Fruit fly (Drosophila melanogaster) whole organism, embryonic: Measurements from ENCODE around the gene RpS15Aa.

Source experiments
- ATbp ChIP-seq: fragments of 200-800 bp; sonication (Bioruptor generic); optimal IDR thresholded peaks from 2 replicates; lab custom pipeline; 2017; ENCODE audit warnings: missing biosample characterization, mild to moderate bottlenecking, missing genetic modification characterization, missing genetic modification reagents
- Awh ChIP-seq: fragments of 200-800 bp; sonication (Bioruptor generic); IDR thresholded peaks from 2 replicates; pipeline ENCODE4, ENCODE4 v1.3.6; 2022; ENCODE audit warnings: missing biosample characterization, missing genetic modification characterization
- Bgb ChIP-seq: fragments of 200-800 bp; sonication (Bioruptor generic); IDR thresholded peaks from 2 replicates; pipeline ENCODE4 v1.3.6; 2022; ENCODE audit warnings: missing biosample characterization, missing genetic modification characterization; ENCODE audit not compliant: partially characterized antibody
- Blimp-1 ChIP-seq: fragments of 200-800 bp; sonication (Bioruptor generic); optimal IDR thresholded peaks from 3 replicates; lab custom pipeline; 2018; ENCODE audit warnings: missing biosample characterization, missing genetic modification characterization, mild to moderate bottlenecking, moderate library complexity, missing genetic modification reagents
- CG10543 ChIP-seq: fragments of 200-800 bp; sonication (Bioruptor generic); optimal IDR thresholded peaks from 3 replicates; lab custom pipeline; 2017; ENCODE audit warnings: missing biosample characterization, mild to moderate bottlenecking, missing genetic modification characterization, moderate library complexity
- CG14860 ChIP-seq: fragments of 200-800 bp; sonication (Bioruptor generic); IDR thresholded peaks from 3 replicates; pipeline ENCODE4 v1.3.6; 2022; ENCODE audit warnings: missing biosample characterization, missing genetic modification characterization; ENCODE audit not compliant: partially characterized antibody
- CG16863 ChIP-seq: fragments of 200-800 bp; sonication (Bioruptor generic); optimal IDR thresholded peaks from 3 replicates; lab custom pipeline; 2016; ENCODE audit warnings: missing biosample characterization, missing genetic modification characterization
- CG17385 ChIP-seq: fragments of 200-800 bp; sonication (Bioruptor generic); optimal IDR thresholded peaks from 3 replicates; lab custom pipeline; 2018; ENCODE audit warnings: missing biosample characterization, mild to moderate bottlenecking, missing genetic modification characterization
- CG17568 ChIP-seq: fragments of 200-800 bp; sonication (Bioruptor generic); optimal IDR thresholded peaks from 2 replicates; lab custom pipeline; 2018; ENCODE audit warnings: missing biosample characterization, mild to moderate bottlenecking, missing genetic modification characterization, moderate library complexity
- CG31224 ChIP-seq: fragments of 200-800 bp; sonication (Bioruptor generic); IDR thresholded peaks from 2 replicates; pipeline ENCODE4 v1.3.6; 2022; ENCODE audit warnings: missing biosample characterization, missing genetic modification characterization
- CG32532 ChIP-seq: fragments of 200-800 bp; sonication (Bioruptor generic); IDR thresholded peaks from 2 replicates; pipeline ENCODE4 v1.3.6; 2022; ENCODE audit warnings: missing biosample characterization, missing genetic modification characterization
- CG3847 ChIP-seq: fragments of 200-800 bp; sonication (Bioruptor generic); IDR thresholded peaks from 2 replicates; pipeline ENCODE4 v1.3.6; 2022; ENCODE audit warnings: missing biosample characterization, missing genetic modification characterization
- CG42726 ChIP-seq: fragments of 200-800 bp; sonication (Bioruptor generic); IDR thresholded peaks from 2 replicates; pipeline ENCODE4 v1.3.6; 2022; ENCODE audit warnings: missing biosample characterization, missing genetic modification characterization; ENCODE audit not compliant: partially characterized antibody
- CG43689 ChIP-seq: fragments of 200-800 bp; sonication (Bioruptor generic); IDR thresholded peaks from 2 replicates; pipeline ENCODE4 v1.3.6; 2022; ENCODE audit warnings: missing biosample characterization, missing genetic modification characterization
- CG6765 ChIP-seq: fragments of 200-800 bp; sonication (Bioruptor generic); optimal IDR thresholded peaks from 3 replicates; lab custom pipeline; 2017; ENCODE audit warnings: missing biosample characterization, mild to moderate bottlenecking, missing genetic modification characterization
- CG7357 ChIP-seq: fragments of 200-800 bp; sonication (Bioruptor generic); IDR thresholded peaks from 3 replicates; pipeline ENCODE4 v1.3.6; 2022; ENCODE audit warnings: missing biosample characterization, missing genetic modification characterization
- CG8478 ChIP-seq: fragments of >200 bp; optimal IDR thresholded peaks from 2 replicates; lab custom pipeline; 2018
- CHES-1-like ChIP-seq: fragments of 200-800 bp; sonication (Bioruptor generic); optimal IDR thresholded peaks from 2 replicates; lab custom pipeline; 2016; ENCODE audit warnings: missing biosample characterization, missing genetic modification characterization
- Chrac-16 ChIP-seq: fragments of 200-800 bp; sonication (Bioruptor generic); optimal IDR thresholded peaks from 3 replicates; lab custom pipeline; 2016; ENCODE audit warnings: missing biosample characterization, missing genetic modification characterization
- D ChIP-seq, 2 experiments: fragments of 200-800 bp in 1 of 2; fragments of >200 bp in 1 of 2; sonication (Bioruptor generic) in 1 of 2; optimal IDR thresholded peaks; 2 replicates in 1 of 2; 3 replicates in 1 of 2; lab custom pipeline; 2017; ENCODE audit warnings: mild to moderate bottlenecking in 1 of 2, missing biosample characterization in 1 of 2, missing genetic modification characterization in 1 of 2, missing genetic modification reagents in 1 of 2
- Doc2 ChIP-seq: fragments of 200-800 bp; sonication (Bioruptor generic); IDR thresholded peaks from 2 replicates; pipeline ENCODE4 v1.3.6; 2022; ENCODE audit warnings: missing biosample characterization, missing genetic modification characterization
- Dp ChIP-seq: fragments of 200-800 bp; sonication (Bioruptor generic); optimal IDR thresholded peaks from 2 replicates; lab custom pipeline; 2018; ENCODE audit warnings: missing biosample characterization, mild to moderate bottlenecking, missing genetic modification characterization, moderate library complexity
- Ets65A ChIP-seq: fragments of 200-800 bp; sonication (Bioruptor generic); peaks from one replicate; lab custom pipeline; 2016; ENCODE audit warnings: missing biosample characterization, missing genetic modification characterization
- HLHmδ ChIP-seq: fragments of 200-800 bp; sonication (Bioruptor generic); optimal IDR thresholded peaks from 2 replicates; lab custom pipeline; 2018; ENCODE audit warnings: missing biosample characterization, mild to moderate bottlenecking, missing genetic modification characterization, moderate library complexity
- Hr51 ChIP-seq, 2 experiments: fragments of 200-800 bp; sonication (Bioruptor generic); optimal IDR thresholded peaks; 2 replicates in 1 of 2; 3 replicates in 1 of 2; lab custom pipeline; 2016 to 2018; ENCODE audit warnings: missing biosample characterization in 2 of 2, missing genetic modification characterization in 2 of 2, mild to moderate bottlenecking in 1 of 2, moderate library complexity in 1 of 2
- Max ChIP-seq: fragments of 200-800 bp; sonication (Bioruptor generic); optimal IDR thresholded peaks from 2 replicates; lab custom pipeline; 2016; ENCODE audit warnings: missing biosample characterization, mild to moderate bottlenecking, missing genetic modification characterization
- Meics ChIP-seq: fragments of 200-800 bp; sonication (Bioruptor generic); optimal IDR thresholded peaks from 2 replicates; lab custom pipeline; 2017; ENCODE audit warnings: missing biosample characterization, mild to moderate bottlenecking, missing genetic modification characterization
- Myb ChIP-seq: fragments of 200-800 bp; sonication (Bioruptor generic); optimal IDR thresholded peaks from 2 replicates; lab custom pipeline; 2016; ENCODE audit warnings: missing biosample characterization, missing genetic modification characterization
- Side ChIP-seq: fragments of 200-800 bp; sonication (Bioruptor generic); optimal IDR thresholded peaks from 2 replicates; lab custom pipeline; 2016; ENCODE audit warnings: missing biosample characterization, missing genetic modification characterization
- Sin3A ChIP-seq: fragments of >200 bp; optimal IDR thresholded peaks from 2 replicates; lab custom pipeline; 2018
- Six4 ChIP-seq: fragments of 200-800 bp; sonication (Bioruptor generic); optimal IDR thresholded peaks from 2 replicates; lab custom pipeline; 2016; ENCODE audit warnings: missing biosample characterization, missing genetic modification characterization
- Xrp1 ChIP-seq: fragments of 200-800 bp; sonication (Bioruptor generic); IDR thresholded peaks from 2 replicates; pipeline ENCODE4 v1.3.6; 2022; ENCODE audit warnings: missing biosample characterization, missing genetic modification characterization
- bab2 ChIP-seq: fragments of 200-800 bp; sonication (Bioruptor generic); optimal IDR thresholded peaks from 2 replicates; lab custom pipeline; 2016; ENCODE audit warnings: missing biosample characterization, missing genetic modification characterization
- cato ChIP-seq: fragments of 200-800 bp; sonication (Bioruptor generic); optimal IDR thresholded peaks from 2 replicates; lab custom pipeline; 2016; ENCODE audit warnings: missing biosample characterization, missing genetic modification characterization, borderline replicate concordance
- croc ChIP-seq: fragments of 200-800 bp; sonication (Bioruptor generic); conservative IDR thresholded peaks from 3 replicates; pipeline ENCODE4 v1.3.6; 2022; ENCODE audit warnings: missing biosample characterization, missing genetic modification characterization
- gce ChIP-seq: fragments of 200-800 bp; sonication (Bioruptor generic); IDR thresholded peaks from 3 replicates; pipeline ENCODE4 v1.3.6; 2022; ENCODE audit warnings: missing biosample characterization, missing genetic modification characterization
- hth ChIP-seq: fragments of >200 bp; optimal IDR thresholded peaks from 2 replicates; lab custom pipeline; 2017; ENCODE audit warnings: inconsistent platforms
- ind ChIP-seq: fragments of 200-800 bp; sonication (Bioruptor generic); optimal IDR thresholded peaks from 3 replicates; lab custom pipeline; 2016; ENCODE audit warnings: missing biosample characterization, missing genetic modification characterization
- jumu ChIP-seq: fragments of 200-800 bp; sonication (Bioruptor generic); optimal IDR thresholded peaks from 3 replicates; lab custom pipeline; 2016; ENCODE audit warnings: missing biosample characterization, missing genetic modification characterization
- ken ChIP-seq: fragments of 200-800 bp; sonication (Bioruptor generic); IDR thresholded peaks from 3 replicates; pipeline ENCODE4 v1.3.6; 2022; ENCODE audit warnings: missing biosample characterization, missing genetic modification characterization
- lab ChIP-seq: fragments of 200-800 bp; sonication (Bioruptor generic); optimal IDR thresholded peaks from 3 replicates; lab custom pipeline; 2017; ENCODE audit warnings: missing biosample characterization, missing genetic modification characterization, mild to moderate bottlenecking, moderate library complexity, missing genetic modification reagents
- mam ChIP-seq: fragments of 200-800 bp; sonication (Bioruptor generic); optimal IDR thresholded peaks from 3 replicates; lab custom pipeline; 2016; ENCODE audit warnings: missing biosample characterization, missing genetic modification characterization
- pfk ChIP-seq: fragments of 200-800 bp; sonication (Bioruptor generic); optimal IDR thresholded peaks from 2 replicates; lab custom pipeline; 2018; ENCODE audit warnings: missing biosample characterization, mild to moderate bottlenecking, missing genetic modification characterization, moderate library complexity
- pita ChIP-seq: fragments of 200-800 bp; sonication (Bioruptor generic); optimal IDR thresholded peaks from 2 replicates; lab custom pipeline; 2017; ENCODE audit warnings: missing biosample characterization, mild to moderate bottlenecking, missing genetic modification characterization
- schlank ChIP-seq: fragments of 200-800 bp; sonication (Bioruptor generic); optimal IDR thresholded peaks from 2 replicates; lab custom pipeline; 2018; ENCODE audit warnings: missing biosample characterization, mild to moderate bottlenecking, missing genetic modification characterization
- shn ChIP-seq: fragments of 200-800 bp; sonication (Bioruptor generic); optimal IDR thresholded peaks from 3 replicates; lab custom pipeline; 2016; ENCODE audit warnings: missing biosample characterization, missing genetic modification characterization
- sisA ChIP-seq: fragments of 200-800 bp; sonication (Bioruptor generic); IDR thresholded peaks from 2 replicates; pipeline ENCODE4 v1.3.6; 2022; ENCODE audit warnings: missing biosample characterization, missing genetic modification characterization
- slou ChIP-seq: fragments of 200-800 bp; sonication (Bioruptor generic); optimal IDR thresholded peaks from 3 replicates; lab custom pipeline; 2016; ENCODE audit warnings: missing biosample characterization, missing genetic modification characterization
- stc ChIP-seq: fragments of 200-800 bp; sonication (Bioruptor generic); IDR thresholded peaks from 2 replicates; pipeline ENCODE4 v1.3.6; 2022; ENCODE audit warnings: missing biosample characterization, missing genetic modification characterization
- usp ChIP-seq: fragments of >200 bp; optimal IDR thresholded peaks from 2 replicates; lab custom pipeline; 2017; ENCODE audit warnings: missing biosample characterization, missing genetic modification characterization
- vfl ChIP-seq: fragments of 200-800 bp; sonication (Bioruptor generic); optimal IDR thresholded peaks from 2 replicates; lab custom pipeline; 2016; ENCODE audit warnings: missing biosample characterization, missing genetic modification characterization
- wdn ChIP-seq: fragments of 200-800 bp; sonication (Bioruptor generic); IDR thresholded peaks from 2 replicates; pipeline ENCODE4 v1.3.6; 2022; ENCODE audit warnings: missing biosample characterization, missing genetic modification characterization

Gene RpS15Aa

dm6 chrX:13332702-13333243 lies 4.7 kb downstream of the RpS15Aa start:
- no peak for TF ChIP-seq pita (GFP tag; lab: Kevin White, UChicago)
- TF ChIP-seq ken (GFP tag; lab: Robert Waterston, UW) = no peak
- no peak for TF ChIP-seq vfl (GFP tag; lab: Kevin White, UChicago)
- TF ChIP-seq Dp = no peak
- TF ChIP-seq bab2 (GFP tag; lab: Kevin White, UChicago) = peak; percentile 45
- no peak for TF ChIP-seq CG6765
- TF ChIP-seq Doc2 (GFP tag; lab: Robert Waterston, UW) = no peak
- no peak for TF ChIP-seq schlank
- TF ChIP-seq CG8478 (lab: Kevin White, UChicago) = no peak
- no peak for TF ChIP-seq CG31224 (GFP tag; lab: Robert Waterston, UW)
- TF ChIP-seq CG3847 (GFP tag; lab: Robert Waterston, UW) = no peak
- TF ChIP-seq slou (GFP tag; lab: Kevin White, UChicago) = no peak
- TF ChIP-seq CG32532 = peak; percentile 42; the same call in 1 of the 2 replicates
- no peak for TF ChIP-seq wdn (GFP tag; lab: Robert Waterston, UW)
- TF ChIP-seq Meics (GFP tag; lab: Kevin White, UChicago) = peak; percentile 57
- TF ChIP-seq Bgb = no peak
- peak; percentile 31 for TF ChIP-seq jumu (GFP tag; lab: Kevin White, UChicago)
- TF ChIP-seq Blimp-1 (GFP tag; lab: Kevin White, UChicago) = no peak
- no peak for TF ChIP-seq Xrp1
- TF ChIP-seq Hr51 (GFP tag; optimal IDR thresholded peaks at IDR 0.05; lab: Kevin White, UChicago) = no peak
- no peak for TF ChIP-seq Six4 (GFP tag; lab: Kevin White, UChicago)
- TF ChIP-seq Max (GFP tag; lab: Kevin White, UChicago) = no peak
- peak; percentile 8 for TF ChIP-seq lab (GFP tag; lab: Kevin White, UChicago)
- TF ChIP-seq gce = no peak
- peak; percentile 95 for TF ChIP-seq Ets65A (GFP tag; lab: Kevin White, UChicago)
- TF ChIP-seq CG10543 (GFP tag; lab: Kevin White, UChicago) = peak; percentile 70
- no peak for TF ChIP-seq stc (GFP tag; lab: Robert Waterston, UW)
- no peak for TF ChIP-seq usp (GFP tag; lab: Kevin White, UChicago)
- no peak for TF ChIP-seq Sin3A (lab: Kevin White, UChicago)
- TF ChIP-seq mam (GFP tag; lab: Kevin White, UChicago) = peak; percentile 49
- peak; percentile 33 for TF ChIP-seq ind (GFP tag; lab: Kevin White, UChicago)
- TF ChIP-seq shn (GFP tag; lab: Kevin White, UChicago) = peak; percentile 33
- no peak for TF ChIP-seq ATbp (GFP tag; lab: Kevin White, UChicago)
- peak; percentile 2 for TF ChIP-seq CG17385
- TF ChIP-seq cato (GFP tag; lab: Kevin White, UChicago) = no peak
- TF ChIP-seq croc = no peak
- no peak for TF ChIP-seq pfk (GFP tag; lab: Kevin White, UChicago)
- TF ChIP-seq D (optimal IDR thresholded peaks at IDR 0.05; lab: Kevin White, UChicago) = no peak
- TF ChIP-seq D (GFP tag; optimal IDR thresholded peaks at IDR 0.05; lab: Kevin White, UChicago) = no peak
- TF ChIP-seq CG7357 (GFP tag; lab: Robert Waterston, UW) = no peak
- no peak for TF ChIP-seq CG43689 (GFP tag; lab: Robert Waterston, UW)
- no peak for TF ChIP-seq CG42726 (GFP tag; lab: Robert Waterston, UW)
- TF ChIP-seq Myb = peak; percentile 39
- no peak for TF ChIP-seq sisA (GFP tag; lab: Robert Waterston, UW)
- no peak for TF ChIP-seq CG14860 (GFP tag; lab: Robert Waterston, UW)
- TF ChIP-seq CHES-1-like = peak; percentile 7
- TF ChIP-seq HLHmδ (GFP tag; lab: Kevin White, UChicago) = no peak
- TF ChIP-seq CG17568 = no peak
- no peak for TF ChIP-seq Awh
- TF ChIP-seq Chrac-16 = no peak
- TF ChIP-seq CG16863 (GFP tag; lab: Kevin White, UChicago) = no peak
- TF ChIP-seq hth (lab: Kevin White, UChicago) = no peak
- TF ChIP-seq Side = peak; percentile 37
